Worm (Caenorhabditis elegans): ENCODE data around the gene BE10.5.

BE10.5 gene

ce11 chrIII:12806712-12807111, at the start of gene BE10.5:
BE10.5 (minus strand) TSS chrIII:12806812.
- TF ChIP-seq lim-6 (tag; optimal IDR thresholded peaks at IDR 0.05), result no peak
- TF ChIP-seq hlh-15 (tag; optimal IDR thresholded peaks at IDR 0.05), result no peak
- no peak for TF ChIP-seq sox-2 (GFP tag; IDR thresholded peaks at IDR 0.05)
- TF ChIP-seq ttx-3 (tag; optimal IDR thresholded peaks at IDR 0.05), result no peak
- no peak for TF ChIP-seq ref-2 (tag; optimal IDR thresholded peaks at IDR 0.05)
- TF ChIP-seq syd-9 (tag; optimal IDR thresholded peaks at IDR 0.05), result no peak
- no peak for TF ChIP-seq tbx-2 (tag; optimal IDR thresholded peaks at IDR 0.05)
- no peak for TF ChIP-seq fax-1 (tag; optimal IDR thresholded peaks at IDR 0.05)
- no peak for TF ChIP-seq fkh-10 (GFP tag; optimal IDR thresholded peaks at IDR 0.05)
- no peak for TF ChIP-seq ceh-22 (tag; optimal IDR thresholded peaks at IDR 0.05)
- TF ChIP-seq lin-11 (tag; optimal IDR thresholded peaks at IDR 0.05), result no peak
- TF ChIP-seq tbx-7 (tag; optimal IDR thresholded peaks at IDR 0.05), result no peak
- TF ChIP-seq ceh-19 (GFP tag; optimal IDR thresholded peaks at IDR 0.05), result no peak
- no peak for TF ChIP-seq pax-1 (tag; optimal IDR thresholded peaks at IDR 0.05)
- TF ChIP-seq elt-4 (tag; optimal IDR thresholded peaks at IDR 0.05), result no peak
- TF ChIP-seq ztf-16 (tag; optimal IDR thresholded peaks at IDR 0.05), result no peak
- no peak for TF ChIP-seq hlh-6 (tag; optimal IDR thresholded peaks at IDR 0.05)

ce11 chrIII:12855394-12855793, 48.8 kb upstream of the BE10.5 start, which contains the start of gene Y37D8A.5:
Y37D8A.5 (minus strand) TSS chrIII:12855494.
- TF ChIP-seq ceh-22 (tag; optimal IDR thresholded peaks at IDR 0.05) (no peak), lin-11 (tag; optimal IDR thresholded peaks at IDR 0.05) (no peak), ref-2 (tag; optimal IDR thresholded peaks at IDR 0.05) (no peak), ceh-14 (tag; optimal IDR thresholded peaks at IDR 0.05) (no peak), hlh-15 (tag; optimal IDR thresholded peaks at IDR 0.05) (no peak), ama-1 (optimal IDR thresholded peaks at IDR 0.05) (no peak), ceh-30 (tag; optimal IDR thresholded peaks at IDR 0.05) (no peak), npax-4 (tag; optimal IDR thresholded peaks at IDR 0.05) (no peak), zip-5 (tag; optimal IDR thresholded peaks at IDR 0.05) (no peak), hlh-13 (GFP tag; optimal IDR thresholded peaks at IDR 0.05) (no peak)

DNA sequence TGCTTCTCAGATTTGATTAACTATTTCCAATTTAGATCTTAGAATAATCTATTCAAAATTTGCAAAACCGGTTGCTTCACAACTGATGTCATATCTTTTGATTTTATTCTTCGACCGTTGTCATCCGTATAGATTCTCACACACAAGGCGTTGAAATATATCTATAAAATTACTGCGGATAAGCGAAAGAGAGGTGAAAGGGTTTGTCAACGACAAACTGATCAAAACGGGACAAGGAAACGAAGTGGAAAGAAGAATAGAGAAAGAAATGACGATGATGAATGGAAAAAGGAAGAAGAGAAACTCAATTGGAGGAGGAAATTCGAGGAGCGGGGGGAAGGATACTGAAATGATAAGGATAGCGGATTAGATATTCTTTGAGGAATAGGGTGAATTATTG, 44.4 kb upstream of the BE10.5 start:
- TF ChIP-seq ceh-9 (tag; optimal IDR thresholded peaks at IDR 0.05) (no peak), ahr-1 (tag; optimal IDR thresholded peaks at IDR 0.05) (no peak), K09A11.1 (tag; optimal IDR thresholded peaks at IDR 0.05; ENCODE audit: insufficient read depth) (no peak), ttx-3 (tag; optimal IDR thresholded peaks at IDR 0.05) (no peak), ceh-22 (tag; optimal IDR thresholded peaks at IDR 0.05) (no peak), ceh-31 (tag; optimal IDR thresholded peaks at IDR 0.05) (no peak), rnt-1 (tag; optimal IDR thresholded peaks at IDR 0.05) (no peak), T23F11.4 (GFP tag; optimal IDR thresholded peaks at IDR 0.05) (no peak), ref-2 (tag; optimal IDR thresholded peaks at IDR 0.05) (no peak), ceh-6 (GFP tag; optimal IDR thresholded peaks at IDR 0.05) (no peak), nfya-1 (tag; optimal IDR thresholded peaks at IDR 0.05) (no peak), pat-9 (tag; optimal IDR thresholded peaks at IDR 0.05) (no peak)

DNA sequence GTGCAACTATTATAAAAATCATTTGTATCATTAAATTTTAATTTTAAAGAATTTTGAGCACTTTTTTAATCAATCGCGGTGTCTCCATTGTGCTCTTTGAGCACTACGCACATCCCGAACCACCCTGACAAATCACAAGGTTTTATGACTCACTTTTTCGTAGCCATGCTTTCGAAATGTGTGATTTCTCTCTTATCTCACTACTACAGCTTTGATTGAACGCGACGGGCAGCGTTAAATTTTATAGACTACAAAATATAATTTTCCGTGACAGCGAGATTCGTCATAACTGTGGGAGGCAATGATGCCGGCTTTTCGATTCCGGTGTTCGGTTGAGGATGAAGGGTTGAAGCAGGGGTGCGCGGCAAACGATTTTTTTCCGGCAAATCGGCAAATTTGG, 43.1 kb upstream of the BE10.5 start:
- no peak for TF ChIP-seq mec-3 (tag; optimal IDR thresholded peaks at IDR 0.05; ENCODE audit: borderline replicate concordance)
- TF ChIP-seq pag-3 (tag; optimal IDR thresholded peaks at IDR 0.05; ENCODE audit: borderline replicate concordance), result no peak
- no peak for TF ChIP-seq T23F11.4 (GFP tag; optimal IDR thresholded peaks at IDR 0.05)
- TF ChIP-seq ztf-16 (tag; optimal IDR thresholded peaks at IDR 0.05), result no peak
- TF ChIP-seq K09A11.1 (tag; optimal IDR thresholded peaks at IDR 0.05; ENCODE audit: insufficient read depth), result no peak
- no peak for TF ChIP-seq ceh-48 (tag; optimal IDR thresholded peaks at IDR 0.05)
- TF ChIP-seq unc-3 (GFP tag; conservative IDR thresholded peaks at IDR 0.05), result no peak
- TF ChIP-seq unc-3 (tag; optimal IDR thresholded peaks at IDR 0.05), result no peak
